Worm (Caenorhabditis elegans): ENCODE measurements around the gene nhr-78.

nhr-78 gene

ce11 chrIV:4298983-4299382, 21.3 kb upstream of the nhr-78 start, which contains the start of gene F15E6.9:
TSS of gene F15E6.9 (minus strand) at chrIV:4299083.
- TF ChIP-seq nhr-10 (tag; optimal IDR thresholded peaks at IDR 0.05) (no peak), lin-29 (GFP tag; IDR thresholded peaks at IDR 0.05) (no peak), tra-1 (GFP tag; IDR thresholded peaks at IDR 0.05) (no peak)

ce11 chrIV:4294552-4294951, 16.9 kb upstream of the nhr-78 start, which contains the start of gene F15E6.3:
TSS of gene F15E6.3 (plus strand) at chrIV:4294895.
- TF ChIP-seq ceh-82 (tag; optimal IDR thresholded peaks at IDR 0.05) (no peak), F37D6.2 (tag; optimal IDR thresholded peaks at IDR 0.05) (no peak), egl-43 (GFP tag; IDR thresholded peaks at IDR 0.05) (no peak), mxl-3 (GFP tag; optimal IDR thresholded peaks at IDR 0.05) (peak; percentile 29), pqm-1 (tag; optimal IDR thresholded peaks at IDR 0.05) (no peak), lim-7 (GFP tag; IDR thresholded peaks at IDR 0.05) (no peak), dve-1 (tag; optimal IDR thresholded peaks at IDR 0.05; ENCODE audit: insufficient read depth) (peak; percentile 52), ama-1 (optimal IDR thresholded peaks at IDR 0.05) (no peak), jun-1 (tag; optimal IDR thresholded peaks at IDR 0.05) (no peak), aha-1 (tag) (peak; percentile 24), spr-1 (tag; optimal IDR thresholded peaks at IDR 0.05) (no peak), nhr-28 (tag; optimal IDR thresholded peaks at IDR 0.05) (peak; percentile 82), ceh-32 (tag; optimal IDR thresholded peaks at IDR 0.05; ENCODE audit: poor library complexity) (no peak), hlh-11 (tag; optimal IDR thresholded peaks at IDR 0.05) (peak; percentile 76), ZK546.5 (tag; optimal IDR thresholded peaks at IDR 0.05) (no peak), madf-9 (GFP tag; conservative IDR thresholded peaks at IDR 0.05) (no peak), Y75B8A.6 (GFP tag; IDR thresholded peaks at IDR 0.05) (no peak), nhr-11 (tag; optimal IDR thresholded peaks at IDR 0.05) (peak; percentile 34), snpc-4 (tag; optimal IDR thresholded peaks at IDR 0.05) (no peak), dmd-6 (GFP tag; IDR thresholded peaks at IDR 0.05) (peak; percentile 74), unc-62 (GFP tag; optimal IDR thresholded peaks at IDR 0.05 in 1 of 2) (peak in 1 of 2 experiments; percentile 99), unc-62 (tag; optimal IDR thresholded peaks at IDR 0.05) (no peak), duxl-1 (tag; optimal IDR thresholded peaks at IDR 0.05; ENCODE audit: poor library complexity) (peak; percentile 26), nhr-102 (tag; optimal IDR thresholded peaks at IDR 0.05) (peak; percentile 65), mdl-1 (tag; optimal IDR thresholded peaks at IDR 0.05) (peak; percentile 32 to 62), hlh-30 (tag; optimal IDR thresholded peaks at IDR 0.05; ENCODE audit: insufficient read depth) (peak; percentile 78), dpl-1 (GFP tag; optimal IDR thresholded peaks at IDR 0.05) (no peak), nhr-48 (tag; optimal IDR thresholded peaks at IDR 0.05) (peak; percentile 79), lsy-2 (tag; optimal IDR thresholded peaks at IDR 0.05) (peak in 1 of 2 experiments; percentile 22)

ce11 chrIV:4292569-4292968, 14.9 kb upstream of the nhr-78 start, which contains the start of gene F15E6.10:
TSS of gene F15E6.10 (plus strand) at chrIV:4292869.
- TF ChIP-seq lin-29 (GFP tag; IDR thresholded peaks at IDR 0.05), result no peak
- TF ChIP-seq egl-27 (tag; optimal IDR thresholded peaks at IDR 0.05), result no peak
- no peak for TF ChIP-seq unc-62 (GFP tag; optimal IDR thresholded peaks at IDR 0.05 in 1 of 2)
- no peak for TF ChIP-seq unc-62 (tag; optimal IDR thresholded peaks at IDR 0.05)
- TF ChIP-seq cey-2 (tag; optimal IDR thresholded peaks at IDR 0.05; ENCODE audit: borderline replicate concordance, insufficient read depth), result no peak
- TF ChIP-seq R02D3.7 (tag; optimal IDR thresholded peaks at IDR 0.05), result no peak
- TF ChIP-seq duxl-1 (tag; optimal IDR thresholded peaks at IDR 0.05; ENCODE audit: poor library complexity), result no peak
- no peak for TF ChIP-seq mes-2 (tag; optimal IDR thresholded peaks at IDR 0.05; ENCODE audit: poor library complexity, severe bottlenecking)
- TF ChIP-seq jun-1 (tag; optimal IDR thresholded peaks at IDR 0.05), result no peak
- no peak for TF ChIP-seq rbr-2 (tag; optimal IDR thresholded peaks at IDR 0.05)
- TF ChIP-seq egl-43 (GFP tag; IDR thresholded peaks at IDR 0.05), result no peak
- TF ChIP-seq fkh-10 (GFP tag; optimal IDR thresholded peaks at IDR 0.05), result no peak
